Fruit fly (Drosophila melanogaster) whole organism, embryonic: ENCODE measurements around the gene CG13373.

Experiments
- Atf-2 ChIP-seq: fragments of 200-800 bp; sonication (Bioruptor generic); optimal IDR thresholded peaks from 2 replicates; lab custom pipeline; 2016; ENCODE audit warnings: missing biosample characterization, missing genetic modification characterization
- CG10543 ChIP-seq: fragments of 200-800 bp; sonication (Bioruptor generic); optimal IDR thresholded peaks from 3 replicates; lab custom pipeline; 2017; ENCODE audit warnings: missing biosample characterization, mild to moderate bottlenecking, missing genetic modification characterization, moderate library complexity
- CG10565 ChIP-seq: fragments of 200-800 bp; sonication (Bioruptor generic); optimal IDR thresholded peaks from 3 replicates; lab custom pipeline; 2016; ENCODE audit warnings: missing biosample characterization, mild to moderate bottlenecking, missing genetic modification characterization
- CG14667 ChIP-seq: fragments of 200-800 bp; sonication (Bioruptor generic); IDR thresholded peaks from 2 replicates; pipeline ENCODE4 v1.3.6; 2022; ENCODE audit warnings: missing biosample characterization, missing genetic modification characterization
- CG14710 ChIP-seq: fragments of 200-800 bp; sonication (Bioruptor generic); optimal IDR thresholded peaks from 3 replicates; lab custom pipeline; 2019; ENCODE audit warnings: missing biosample characterization, mild to moderate bottlenecking, missing genetic modification characterization, moderate library complexity
- CG15269 ChIP-seq: fragments of 200-800 bp; sonication (Bioruptor generic); optimal IDR thresholded peaks from 2 replicates; lab custom pipeline; 2018; ENCODE audit warnings: missing biosample characterization, mild to moderate bottlenecking, missing genetic modification characterization, moderate library complexity
- CG17359 ChIP-seq: fragments of 200-800 bp; sonication (Bioruptor generic); optimal IDR thresholded peaks from 3 replicates; lab custom pipeline; 2018; ENCODE audit warnings: missing biosample characterization, mild to moderate bottlenecking, missing genetic modification characterization, moderate library complexity
- CG18262 ChIP-seq: fragments of 200-800 bp; optimal IDR thresholded peaks from 3 replicates; lab custom pipeline; 2019; ENCODE audit warnings: missing biosample characterization, mild to moderate bottlenecking, missing genetic modification characterization, moderate library complexity
- CG18764 ChIP-seq: fragments of 200-800 bp; sonication (Bioruptor generic); optimal IDR thresholded peaks from 3 replicates; lab custom pipeline; 2016; ENCODE audit warnings: missing biosample characterization, missing genetic modification characterization
- CG2116 ChIP-seq: fragments of 200-800 bp; sonication (Bioruptor generic); optimal IDR thresholded peaks from 3 replicates; lab custom pipeline; 2018; ENCODE audit warnings: missing biosample characterization, mild to moderate bottlenecking, missing genetic modification characterization
- CG2199 ChIP-seq: fragments of 200-800 bp; sonication (Bioruptor generic); IDR thresholded peaks from 3 replicates; pipeline ENCODE4 v1.3.6; 2022; ENCODE audit warnings: missing biosample characterization, missing genetic modification characterization
- CG2678 ChIP-seq: fragments of 200-800 bp; sonication (Bioruptor generic); optimal IDR thresholded peaks from 3 replicates; lab custom pipeline; 2019; ENCODE audit warnings: missing biosample characterization, mild to moderate bottlenecking, missing genetic modification characterization, moderate library complexity
- CG31388 ChIP-seq: fragments of 200-800 bp; sonication (Bioruptor generic); optimal IDR thresholded peaks from 2 replicates; lab custom pipeline; 2016; ENCODE audit warnings: missing biosample characterization, missing genetic modification characterization
- CG33213 ChIP-seq: fragments of 200-800 bp; sonication (Bioruptor generic); optimal IDR thresholded peaks from 3 replicates; lab custom pipeline; 2016; ENCODE audit warnings: missing biosample characterization, missing genetic modification characterization
- CG34224 ChIP-seq: fragments of 200-800 bp; sonication (Bioruptor generic); IDR thresholded peaks from 3 replicates; pipeline ENCODE4 v1.3.6; 2022; ENCODE audit warnings: missing biosample characterization, missing genetic modification characterization; ENCODE audit not compliant: partially characterized antibody
- CG8359 ChIP-seq: fragments of 200-800 bp; sonication (Bioruptor generic); optimal IDR thresholded peaks from 2 replicates; lab custom pipeline; 2017; ENCODE audit warnings: missing biosample characterization, mild to moderate bottlenecking, missing genetic modification characterization, borderline replicate concordance
- CG9437 ChIP-seq: fragments of 200-800 bp; sonication (Bioruptor generic); optimal IDR thresholded peaks from 2 replicates; lab custom pipeline; 2018; ENCODE audit warnings: missing biosample characterization, mild to moderate bottlenecking, missing genetic modification characterization
- D19B ChIP-seq: fragments of 200-800 bp; sonication (Bioruptor generic); optimal IDR thresholded peaks from 2 replicates; lab custom pipeline; 2017; ENCODE audit warnings: missing biosample characterization, mild to moderate bottlenecking, missing genetic modification characterization
- Dbx ChIP-seq: fragments of 200-800 bp; sonication (Bioruptor generic); IDR thresholded peaks from 3 replicates; pipeline ENCODE4 v1.3.6; 2022; ENCODE audit warnings: missing biosample characterization, missing genetic modification characterization
- Dfd ChIP-seq, 2 experiments: fragments of >200 bp; optimal IDR thresholded peaks; 2 replicates each; lab custom pipeline; 2017; ENCODE audit warnings: missing biosample characterization in 2 of 2, missing genetic modification characterization in 2 of 2
- Doc3 ChIP-seq: fragments of 200-800 bp; sonication (Bioruptor generic); IDR thresholded peaks from 3 replicates; pipeline ENCODE4 v1.3.6; 2022; ENCODE audit warnings: missing biosample characterization, missing genetic modification characterization; ENCODE audit not compliant: partially characterized antibody
- Ets97D ChIP-seq: fragments of 200-800 bp; sonication (Bioruptor generic); optimal IDR thresholded peaks from 3 replicates; lab custom pipeline; 2016; ENCODE audit warnings: missing biosample characterization, missing genetic modification characterization
- Fer3 ChIP-seq: fragments of 200-800 bp; sonication (Bioruptor generic); optimal IDR thresholded peaks from 2 replicates; lab custom pipeline; 2018; ENCODE audit warnings: missing biosample characterization, mild to moderate bottlenecking, missing genetic modification characterization, moderate library complexity
- Gsc ChIP-seq: fragments of 200-800 bp; sonication (Bioruptor generic); IDR thresholded peaks from 2 replicates; pipeline ENCODE4 v1.3.6; 2022; ENCODE audit warnings: missing biosample characterization, missing genetic modification characterization
- HLH54F ChIP-seq: fragments of 200-800 bp; sonication (Bioruptor generic); optimal IDR thresholded peaks from 3 replicates; lab custom pipeline; 2016; ENCODE audit warnings: missing biosample characterization, missing genetic modification characterization
- Hr51 ChIP-seq, 2 experiments: fragments of 200-800 bp; sonication (Bioruptor generic); optimal IDR thresholded peaks; 2 replicates in 1 of 2; 3 replicates in 1 of 2; lab custom pipeline; 2016 to 2018; ENCODE audit warnings: missing biosample characterization in 2 of 2, missing genetic modification characterization in 2 of 2, mild to moderate bottlenecking in 1 of 2, moderate library complexity in 1 of 2
- Lhr ChIP-seq: fragments of 200-800 bp; sonication (Bioruptor generic); optimal IDR thresholded peaks from 3 replicates; lab custom pipeline; 2017; ENCODE audit warnings: mild to moderate bottlenecking, missing biosample characterization, missing genetic modification reagents, missing genetic modification characterization
- Myb ChIP-seq: fragments of 200-800 bp; sonication (Bioruptor generic); optimal IDR thresholded peaks from 2 replicates; lab custom pipeline; 2016; ENCODE audit warnings: missing biosample characterization, missing genetic modification characterization
- Nf-YA ChIP-seq: fragments of 200-800 bp; sonication (Bioruptor generic); IDR thresholded peaks from 2 replicates; pipeline ENCODE4 v1.3.6; 2022; ENCODE audit warnings: missing biosample characterization, missing genetic modification characterization
- Ptx1 ChIP-seq: fragments of 200-800 bp; sonication (Bioruptor generic); IDR thresholded peaks from 2 replicates; pipeline ENCODE4 v1.3.6; 2022; ENCODE audit warnings: missing biosample characterization, missing genetic modification characterization
- Side ChIP-seq: fragments of 200-800 bp; sonication (Bioruptor generic); optimal IDR thresholded peaks from 2 replicates; lab custom pipeline; 2016; ENCODE audit warnings: missing biosample characterization, missing genetic modification characterization
- Stat92E ChIP-seq, 3 experiments: fragments of >200 bp in 2 of 3; fragments of 200-800 bp in 1 of 3; sonication (Bioruptor generic) in 1 of 3; optimal IDR thresholded peaks; 2 replicates each; lab custom pipeline; 2017 to 2019; ENCODE audit warnings: missing biosample characterization in 3 of 3, missing genetic modification characterization in 3 of 3, mild to moderate bottlenecking in 1 of 3, moderate library complexity in 1 of 3
- bab2 ChIP-seq: fragments of 200-800 bp; sonication (Bioruptor generic); optimal IDR thresholded peaks from 2 replicates; lab custom pipeline; 2016; ENCODE audit warnings: missing biosample characterization, missing genetic modification characterization
- chn ChIP-seq: fragments of 200-800 bp; sonication (Bioruptor generic); optimal IDR thresholded peaks from 2 replicates; lab custom pipeline; 2016; ENCODE audit warnings: missing biosample characterization, missing genetic modification characterization
- ems ChIP-seq: fragments of 200-800 bp; sonication (Bioruptor generic); optimal IDR thresholded peaks from 3 replicates; lab custom pipeline; 2016; ENCODE audit warnings: missing biosample characterization, missing genetic modification characterization
- en ChIP-seq: fragments of 200-800 bp; sonication (Bioruptor generic); optimal IDR thresholded peaks from 2 replicates; lab custom pipeline; 2016; ENCODE audit warnings: missing biosample characterization, missing genetic modification characterization
- gem ChIP-seq: fragments of 200-800 bp; sonication (Bioruptor generic); optimal IDR thresholded peaks from 2 replicates; lab custom pipeline; 2019; ENCODE audit warnings: missing biosample characterization, mild to moderate bottlenecking, missing genetic modification characterization, moderate library complexity
- gt ChIP-seq: fragments of 200-800 bp; sonication (Bioruptor generic); IDR thresholded peaks from 2 replicates; pipeline ENCODE4 v1.3.6; 2022; ENCODE audit warnings: missing biosample characterization, missing genetic modification characterization
- ken ChIP-seq: fragments of 200-800 bp; sonication (Bioruptor generic); IDR thresholded peaks from 3 replicates; pipeline ENCODE4 v1.3.6; 2022; ENCODE audit warnings: missing biosample characterization, missing genetic modification characterization
- klu ChIP-seq: fragments of 200-800 bp; sonication (Bioruptor generic); IDR thresholded peaks from 2 replicates; pipeline ENCODE4 v1.3.6; 2022; ENCODE audit warnings: missing biosample characterization, missing genetic modification characterization
- maf-S ChIP-seq: fragments of 200-800 bp; sonication (Bioruptor generic); optimal IDR thresholded peaks from 2 replicates; lab custom pipeline; 2016; ENCODE audit warnings: missing biosample characterization, missing genetic modification characterization
- pb ChIP-seq: fragments of 200-800 bp; sonication (Bioruptor generic); optimal IDR thresholded peaks from 3 replicates; lab custom pipeline; 2016; ENCODE audit warnings: missing biosample characterization, missing genetic modification characterization
- peb ChIP-seq: fragments of 200-800 bp; sonication (Bioruptor generic); IDR thresholded peaks from 2 replicates; pipeline ENCODE4 v1.3.6; 2022; ENCODE audit warnings: missing biosample characterization, missing genetic modification characterization
- pros ChIP-seq: fragments of 200-800 bp; sonication (Bioruptor generic); optimal IDR thresholded peaks from 3 replicates; lab custom pipeline; 2019; ENCODE audit warnings: missing biosample characterization, mild to moderate bottlenecking, missing genetic modification characterization, moderate library complexity
- scrt ChIP-seq: fragments of 200-800 bp; sonication (Bioruptor generic); optimal IDR thresholded peaks from 2 replicates; lab custom pipeline; 2018; ENCODE audit warnings: missing biosample characterization, mild to moderate bottlenecking, missing genetic modification characterization, moderate library complexity
- shn ChIP-seq: fragments of 200-800 bp; sonication (Bioruptor generic); optimal IDR thresholded peaks from 3 replicates; lab custom pipeline; 2016; ENCODE audit warnings: missing biosample characterization, missing genetic modification characterization
- so ChIP-seq: fragments of 200-800 bp; sonication (Bioruptor generic); IDR thresholded peaks from 3 replicates; pipeline ENCODE4 v1.3.6; 2022; ENCODE audit warnings: missing biosample characterization, missing genetic modification characterization
- stwl ChIP-seq: fragments of 200-800 bp; sonication (Bioruptor generic); optimal IDR thresholded peaks from 3 replicates; lab custom pipeline; 2018; ENCODE audit warnings: missing biosample characterization, mild to moderate bottlenecking, missing genetic modification characterization, moderate library complexity
- tin ChIP-seq: fragments of 200-800 bp; sonication (Bioruptor generic); optimal IDR thresholded peaks from 3 replicates; lab custom pipeline; 2016; ENCODE audit warnings: missing biosample characterization, missing genetic modification characterization
- tna ChIP-seq: fragments of 200-800 bp; sonication (Bioruptor generic); IDR thresholded peaks from 2 replicates; pipeline ENCODE4 v1.3.6; 2022; ENCODE audit warnings: missing biosample characterization, missing genetic modification characterization; ENCODE audit not compliant: partially characterized antibody

The CG13373 gene

dm6 chrX:499589-500041 lies 22.8 kb downstream of the CG13373 start (continued):
- peak; percentile 93 for TF ChIP-seq CG2678
- peak; percentile 79 for TF ChIP-seq maf-S (GFP tag; lab: Kevin White, UChicago)
- peak; percentile 52 for TF ChIP-seq CG8359
- TF ChIP-seq Fer3 = peak; percentile 85
- peak; percentile 67 for TF ChIP-seq CG18764 (GFP tag; lab: Kevin White, UChicago)
- TF ChIP-seq Nf-YA (GFP tag; lab: Robert Waterston, UW) = peak; percentile 41; the same call in 1 of the 2 replicates
- TF ChIP-seq D19B (GFP tag; lab: Kevin White, UChicago) = peak; percentile 77
- peak; percentile 80 for TF ChIP-seq Dbx
- no peak for TF ChIP-seq CG14667 (GFP tag; lab: Robert Waterston, UW)
- TF ChIP-seq CG14710 (tag; lab: Kevin White, UChicago) = peak; percentile 51
- peak; percentile 48; the same call in 1 of the 2 replicates for TF ChIP-seq klu (GFP tag; lab: Robert Waterston, UW)
- TF ChIP-seq Doc3 (GFP tag; lab: Robert Waterston, UW) = no peak
- TF ChIP-seq Lhr (GFP tag; lab: Kevin White, UChicago) = no peak
- TF ChIP-seq CG2116 (GFP tag; lab: Kevin White, UChicago) = peak; percentile 38
- no peak for TF ChIP-seq CG31388 (GFP tag; lab: Kevin White, UChicago)
- TF ChIP-seq Myb (GFP tag; lab: Kevin White, UChicago) = peak; percentile 68
- peak; percentile 78 for TF ChIP-seq pb
- TF ChIP-seq Atf-2 (GFP tag; lab: Kevin White, UChicago) = peak; percentile 73
- peak; percentile 75 for TF ChIP-seq CG18262 (tag; lab: Kevin White, UChicago)
- TF ChIP-seq Ets97D (GFP tag; lab: Kevin White, UChicago) = peak; percentile 9
- TF ChIP-seq Ptx1 = peak; percentile 72
- TF ChIP-seq gt (GFP tag; lab: Robert Waterston, UW) = no peak
- peak; percentile 80 for TF ChIP-seq HLH54F
- TF ChIP-seq ken (GFP tag; lab: Robert Waterston, UW) = 0 out of 3 replicates have a peak, but pooled peaks have one; percentile 64
- peak; percentile 72 for TF ChIP-seq ems
- peak; percentile 62 to 87 for TF ChIP-seq Hr51 (GFP tag; optimal IDR thresholded peaks at IDR 0.05; lab: Kevin White, UChicago)
- TF ChIP-seq Gsc = no peak
- TF ChIP-seq gem = peak; percentile 87
- TF ChIP-seq CG10543 (GFP tag; lab: Kevin White, UChicago) = peak; percentile 96
- TF ChIP-seq shn (GFP tag; lab: Kevin White, UChicago) = peak; percentile 90
- TF ChIP-seq bab2 (GFP tag; lab: Kevin White, UChicago) = peak; percentile 70
- peak; percentile 62 for TF ChIP-seq en
- peak in 1 of 3 experiments; percentile 43 for TF ChIP-seq Stat92E (GFP tag; optimal IDR thresholded peaks at IDR 0.05; lab: Kevin White, UChicago)
- no peak for TF ChIP-seq Dfd (GFP tag; optimal IDR thresholded peaks at IDR 0.05; lab: Kevin White, UChicago)
- peak; percentile 62 for TF ChIP-seq chn
- peak; percentile 80 for TF ChIP-seq CG17359 (tag; lab: Kevin White, UChicago)
- no peak for TF ChIP-seq CG10565 (GFP tag; lab: Kevin White, UChicago)
- peak; percentile 86 for TF ChIP-seq CG15269 (tag; lab: Kevin White, UChicago)
- TF ChIP-seq CG2199 (GFP tag; lab: Robert Waterston, UW) = no peak
- peak; percentile 49 for TF ChIP-seq tin
- peak; percentile 85; the same call in 2 of the 3 replicates for TF ChIP-seq so
- 0 out of 2 replicates have a peak, but pooled peaks have one; percentile 25 for TF ChIP-seq peb
- peak; percentile 65 for TF ChIP-seq CG9437 (GFP tag; lab: Kevin White, UChicago)
- peak; percentile 79 for TF ChIP-seq scrt
- peak; percentile 64 for TF ChIP-seq CG33213 (GFP tag; lab: Kevin White, UChicago)
- no peak for TF ChIP-seq CG34224
- no peak for TF ChIP-seq tna (GFP tag; lab: Robert Waterston, UW)
- no peak for TF ChIP-seq pros (GFP tag; lab: Kevin White, UChicago)
- peak; percentile 84 for TF ChIP-seq Side (GFP tag; lab: Kevin White, UChicago)
- no peak for TF ChIP-seq stwl
